Fruit fly (Drosophila melanogaster) whole organism, embryonic: Measurements from ENCODE around the gene LanB1.

ENCODE experiments used
- Antp ChIP-seq: fragments of 200-800 bp; sonication (Bioruptor generic); optimal IDR thresholded peaks from 3 replicates; lab custom pipeline; 2016; ENCODE audit warnings: missing biosample characterization, missing genetic modification characterization
- BtbVII ChIP-seq: fragments of 200-800 bp; sonication (Bioruptor generic); optimal IDR thresholded peaks from 3 replicates; lab custom pipeline; 2017; ENCODE audit warnings: missing biosample characterization, mild to moderate bottlenecking, missing genetic modification characterization
- CG1647 ChIP-seq: fragments of 200-800 bp; sonication (Bioruptor generic); optimal IDR thresholded peaks from 3 replicates; lab custom pipeline; 2016; ENCODE audit warnings: missing biosample characterization, missing genetic modification characterization
- GATAe ChIP-seq: fragments of 200-800 bp; sonication (Bioruptor generic); conservative IDR thresholded peaks from 2 replicates; pipeline ENCODE4 v1.3.6; 2022; ENCODE audit warnings: missing biosample characterization, missing genetic modification characterization
- Meics ChIP-seq: fragments of 200-800 bp; sonication (Bioruptor generic); optimal IDR thresholded peaks from 2 replicates; lab custom pipeline; 2017; ENCODE audit warnings: missing biosample characterization, mild to moderate bottlenecking, missing genetic modification characterization
- Oaz ChIP-seq: fragments of 200-800 bp; sonication (Bioruptor generic); IDR thresholded peaks from 2 replicates; pipeline ENCODE4 v1.3.6; 2022; ENCODE audit warnings: missing biosample characterization, missing genetic modification characterization
- gcm2 ChIP-seq: fragments of 200-800 bp; sonication (Bioruptor generic); optimal IDR thresholded peaks from 2 replicates; lab custom pipeline; 2016; ENCODE audit warnings: missing biosample characterization, missing genetic modification characterization
- wdn ChIP-seq: fragments of 200-800 bp; sonication (Bioruptor generic); IDR thresholded peaks from 2 replicates; pipeline ENCODE4 v1.3.6; 2022; ENCODE audit warnings: missing biosample characterization, missing genetic modification characterization

DNA sequence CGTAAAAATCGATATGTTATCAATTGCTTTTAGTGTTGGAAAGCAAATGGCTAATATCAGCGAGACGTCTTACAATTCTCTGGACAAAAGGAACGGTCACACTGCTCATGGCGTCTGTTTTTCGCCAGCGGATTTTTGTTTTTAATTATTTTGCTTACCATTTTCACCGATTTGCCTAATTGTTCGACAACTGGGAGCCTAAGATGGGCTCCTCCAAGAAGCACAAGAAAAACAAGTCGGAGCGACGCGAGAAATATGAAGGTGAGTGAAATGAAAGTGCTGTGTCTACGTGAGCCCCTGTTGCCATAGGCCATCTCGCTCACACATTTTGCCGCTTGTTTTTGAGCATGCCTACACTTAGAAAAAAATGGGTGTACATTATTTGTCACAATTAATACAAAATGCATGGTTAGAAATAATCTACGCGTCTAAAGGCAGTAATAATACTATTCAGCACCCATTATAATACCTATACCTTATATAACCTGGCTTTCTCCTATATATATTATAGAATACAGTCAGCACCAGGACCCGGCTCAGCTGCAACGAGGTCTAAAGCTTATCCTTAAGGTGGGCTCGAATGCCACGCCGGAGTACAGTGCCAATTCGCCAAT, 28.3 kb upstream of the LanB1 start, which contains the start of gene Brd7-9:
- peak; percentile 52 for TF ChIP-seq Antp (GFP tag; lab: Kevin White, UChicago)
- TF ChIP-seq CG1647 (GFP tag; lab: Kevin White, UChicago) = no peak
- peak; percentile 62; the same call in 1 of the 2 replicates for TF ChIP-seq Oaz (GFP tag; lab: Robert Waterston, UW)
- peak; percentile 80 for TF ChIP-seq Meics (GFP tag; lab: Kevin White, UChicago)
- peak; percentile 70; the same call in 1 of the 2 replicates for TF ChIP-seq wdn (GFP tag; lab: Robert Waterston, UW)
- TF ChIP-seq BtbVII (GFP tag; lab: Kevin White, UChicago) = peak; percentile 81
- TF ChIP-seq gcm2 (GFP tag; lab: Kevin White, UChicago) = no peak
- TF ChIP-seq GATAe (GFP tag; lab: Robert Waterston, UW) = no peak; the same call in 1 of the 2 replicates
